Worm (Caenorhabditis elegans) whole organism, L3 larva: ENCODE results near the gene npr-40.

Experiments
- R02D3.7 ChIP-seq: fragments of 150-350 bp; optimal IDR thresholded peaks from 2 replicates; lab custom pipeline; 2014; ENCODE audit warnings: missing biosample characterization, missing genetic modification characterization
- ZK546.5 ChIP-seq: sonication (generic microtip); optimal IDR thresholded peaks from 2 replicates; lab custom pipeline; 2017; ENCODE audit warnings: missing biosample characterization, missing genetic modification characterization
- aly-2 ChIP-seq: fragments of 150-350 bp; optimal IDR thresholded peaks from 2 replicates; lab custom pipeline; 2014; ENCODE audit warnings: missing biosample characterization, missing genetic modification characterization
- ama-1 ChIP-seq: fragments of 150-350 bp; optimal IDR thresholded peaks from 2 replicates; lab custom pipeline; 2018
- ceh-16 ChIP-seq: sonication (generic microtip); optimal IDR thresholded peaks from 2 replicates; lab custom pipeline; 2017; ENCODE audit warnings: missing biosample characterization, missing genetic modification characterization
- ceh-82 ChIP-seq: fragments of 150-350 bp; optimal IDR thresholded peaks from 2 replicates; lab custom pipeline; 2014; ENCODE audit warnings: missing biosample characterization, missing genetic modification characterization
- ceh-9 ChIP-seq: sonication (generic microtip); optimal IDR thresholded peaks from 2 replicates; lab custom pipeline; 2018; ENCODE audit warnings: missing biosample characterization, missing genetic modification characterization
- daf-12 ChIP-seq: fragments of 150-350 bp; optimal IDR thresholded peaks from 2 replicates; lab custom pipeline; 2014; ENCODE audit warnings: missing biosample characterization, missing genetic modification reagents, missing genetic modification characterization
- egl-27 ChIP-seq: sonication (generic microtip); optimal IDR thresholded peaks from 4 replicates; lab custom pipeline; 2017; ENCODE audit warnings: missing biosample characterization, missing genetic modification reagents, missing genetic modification characterization
- egl-5 ChIP-seq: fragments of 150-350 bp; optimal IDR thresholded peaks from 2 replicates; lab custom pipeline; 2017; ENCODE audit warnings: missing biosample characterization, missing genetic modification reagents, missing genetic modification characterization, inconsistent platforms
- elt-1 ChIP-seq: fragments of 150-350 bp; optimal IDR thresholded peaks from 2 replicates; lab custom pipeline; 2014; ENCODE audit warnings: missing biosample characterization, missing genetic modification characterization
- elt-2 ChIP-seq: sonication (generic microtip); optimal IDR thresholded peaks from 2 replicates; lab custom pipeline; 2016; ENCODE audit warnings: missing genetic modification reagents, mild to moderate bottlenecking, missing genetic modification characterization, missing compliant biosample characterization
- elt-3 ChIP-seq, 3 experiments: fragments of 150-350 bp in 1 of 3; sonication (generic microtip) in 2 of 3; optimal IDR thresholded peaks; 2 replicates in 2 of 3; 4 replicates in 1 of 3; lab custom pipeline; 2014 to 2017; ENCODE audit warnings: missing biosample characterization in 3 of 3, missing genetic modification characterization in 3 of 3
- eor-1 ChIP-seq, 2 experiments: fragments of 150-350 bp; optimal IDR thresholded peaks; 2 replicates each; lab custom pipeline; 2014 to 2018; ENCODE audit warnings: missing biosample characterization in 2 of 2, missing genetic modification characterization in 2 of 2
- fkh-10 ChIP-seq: sonication (generic microtip); optimal IDR thresholded peaks from 2 replicates; lab custom pipeline; 2017; ENCODE audit warnings: missing biosample characterization, missing genetic modification reagents, missing genetic modification characterization
- fkh-2 ChIP-seq: fragments of 150-350 bp; optimal IDR thresholded peaks from 2 replicates; lab custom pipeline; 2014; ENCODE audit warnings: missing biosample characterization, missing genetic modification reagents, missing genetic modification characterization
- mdl-1 ChIP-seq: fragments of 150-350 bp; optimal IDR thresholded peaks from 2 replicates; lab custom pipeline; 2014; ENCODE audit warnings: missing biosample characterization, missing genetic modification characterization
- mml-1 ChIP-seq: fragments of 150-350 bp; sonication (generic microtip); optimal IDR thresholded peaks from 3 replicates; lab custom pipeline; 2014; ENCODE audit warnings: missing biosample characterization, missing genetic modification characterization
- nhr-11 ChIP-seq: fragments of 150-350 bp; optimal IDR thresholded peaks from 2 replicates; lab custom pipeline; 2014; ENCODE audit warnings: missing biosample characterization, missing genetic modification characterization
- nhr-237 ChIP-seq: fragments of 150-350 bp; optimal IDR thresholded peaks from 2 replicates; lab custom pipeline; 2014; ENCODE audit warnings: missing biosample characterization, missing genetic modification characterization
- nhr-25 ChIP-seq: sonication (generic microtip); optimal IDR thresholded peaks from 2 replicates; lab custom pipeline; 2017; ENCODE audit warnings: missing biosample characterization, missing genetic modification characterization
- nhr-28 ChIP-seq: fragments of 150-350 bp; optimal IDR thresholded peaks from 2 replicates; lab custom pipeline; 2014; ENCODE audit warnings: missing biosample characterization, missing genetic modification characterization
- pha-4 ChIP-seq: fragments of 150-350 bp; optimal IDR thresholded peaks from 2 replicates; lab custom pipeline; 2014; ENCODE audit warnings: missing biosample characterization, missing genetic modification reagents, missing genetic modification characterization
- pqm-1 ChIP-seq: fragments of 150-350 bp; optimal IDR thresholded peaks from 2 replicates; lab custom pipeline; 2017; ENCODE audit warnings: missing biosample characterization, missing genetic modification characterization, inconsistent platforms
- sea-2 ChIP-seq: fragments of 150-350 bp; sonication (generic microtip); optimal IDR thresholded peaks from 4 replicates; lab custom pipeline; 2014; ENCODE audit warnings: missing biosample characterization, missing genetic modification reagents, missing genetic modification characterization
- snpc-4 ChIP-seq: fragments of 150-350 bp; optimal IDR thresholded peaks from 2 replicates; lab custom pipeline; 2014; ENCODE audit warnings: missing biosample characterization, missing genetic modification characterization
- tbx-2 ChIP-seq: sonication (generic microtip); optimal IDR thresholded peaks from 2 replicates; lab custom pipeline; 2016; ENCODE audit warnings: mild to moderate bottlenecking, missing genetic modification characterization, missing compliant biosample characterization
- unc-39 ChIP-seq: sonication (generic microtip); optimal IDR thresholded peaks from 4 replicates; lab custom pipeline; 2017; ENCODE audit warnings: missing biosample characterization, missing genetic modification characterization
- zag-1 ChIP-seq: fragments of 150-350 bp; optimal IDR thresholded peaks from 2 replicates; lab custom pipeline; 2014; ENCODE audit warnings: missing biosample characterization, missing genetic modification characterization
- ztf-11 ChIP-seq: fragments of 150-350 bp; optimal IDR thresholded peaks from 2 replicates; lab custom pipeline; 2014; ENCODE audit warnings: missing biosample characterization, missing genetic modification characterization
- ztf-4 ChIP-seq: fragments of 150-350 bp; optimal IDR thresholded peaks from 2 replicates; lab custom pipeline; 2014; ENCODE audit warnings: missing biosample characterization, missing genetic modification characterization

npr-40 gene

ce11 chrX:14918538-14918937, at the start of gene npr-40:
npr-40 (plus strand) TSS chrX:14918838.
- TF ChIP-seq ztf-4 (tag; lab: Kevin White, UChicago) = no peak
- no peak for TF ChIP-seq daf-12 (tag; lab: Kevin White, UChicago)
- no peak for TF ChIP-seq elt-3 (tag; optimal IDR thresholded peaks at IDR 0.05; lab: Kevin White, UChicago)
- no peak for TF ChIP-seq egl-27 (tag; lab: Kevin White, UChicago)
- TF ChIP-seq ZK546.5 = no peak
- TF ChIP-seq mdl-1 = no peak

DNA sequence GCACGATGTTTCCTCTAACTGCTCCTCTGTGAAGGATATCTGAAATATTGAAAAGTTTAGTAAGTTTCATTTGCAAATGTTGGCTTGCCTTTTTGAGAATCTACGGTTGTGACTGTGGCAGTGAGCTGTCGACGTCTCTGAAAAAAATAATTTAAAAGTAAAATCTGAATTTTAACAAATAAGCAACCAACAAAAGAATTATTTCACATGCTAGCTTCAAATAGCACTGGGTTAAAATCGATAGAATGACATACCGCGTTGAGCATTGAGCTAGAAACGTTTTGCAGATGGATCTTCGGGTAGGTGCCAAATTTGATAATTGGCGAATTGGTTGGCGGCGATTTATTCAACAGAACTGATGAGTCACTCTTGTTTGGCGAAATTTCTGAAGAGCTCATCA, 46.9 kb upstream of the npr-40 start, which contains the start of gene F31F6.2:
Gene F31F6.2 (minus strand): TSS at position 101 of the 400 bp plus-strand sequence.
- no peak for TF ChIP-seq nhr-28
- no peak for TF ChIP-seq tbx-2 (tag; lab: Kevin White, UChicago)
- TF ChIP-seq sea-2 (GFP tag; lab: Kevin White, UChicago) = no peak
- TF ChIP-seq egl-5 (tag; lab: Kevin White, UChicago) = no peak

DNA sequence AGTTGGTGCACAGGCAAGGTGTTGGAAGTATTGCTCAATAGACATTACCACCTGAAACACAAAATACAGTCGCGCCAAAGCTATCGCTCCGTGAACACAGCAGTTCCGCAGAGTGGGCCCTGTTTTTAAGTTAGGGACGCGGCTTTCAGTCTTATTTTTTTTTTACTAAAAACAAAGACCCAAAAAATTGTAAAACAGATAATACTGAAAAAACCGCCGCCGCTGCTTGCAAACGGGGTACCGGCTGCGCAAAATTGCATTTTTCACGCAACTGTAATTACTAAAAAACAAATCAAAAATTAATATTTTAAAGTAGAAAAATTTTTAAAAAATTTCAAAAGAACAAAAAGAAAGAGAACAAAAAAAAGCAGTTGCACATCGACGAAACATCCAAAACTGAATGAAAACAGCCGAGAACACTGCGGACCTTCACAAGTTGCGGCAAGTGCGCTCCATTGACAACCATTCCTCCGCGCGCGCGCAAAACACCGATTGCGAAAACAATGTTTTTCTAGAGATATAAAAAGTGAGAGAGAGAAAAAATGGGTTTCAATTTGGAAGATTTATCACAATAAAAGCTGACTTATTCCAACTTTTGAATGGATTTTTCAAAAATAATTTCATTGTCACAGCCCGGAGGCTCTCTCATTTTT, 45.7 kb upstream of the npr-40 start, which contains the start of gene F31F6.3:
Gene F31F6.3 (minus strand): TSS at position 51 of the 653 bp plus-strand sequence.
- TF ChIP-seq nhr-25 (no peak), fkh-2 (tag; lab: Kevin White, UChicago) (no peak), elt-3 (tag; optimal IDR thresholded peaks at IDR 0.05; lab: Kevin White, UChicago) (no peak), elt-1 (tag; lab: Kevin White, UChicago) (no peak), nhr-237 (no peak), elt-2 (tag; lab: Kevin White, UChicago) (no peak), ceh-9 (tag; lab: Kevin White, UChicago) (no peak), ceh-82 (tag; lab: Kevin White, UChicago) (no peak), ceh-16 (no peak), egl-27 (tag; lab: Kevin White, UChicago) (no peak), pqm-1 (tag; lab: Kevin White, UChicago) (no peak), nhr-28 (no peak)

- TF ChIP-seq mml-1 (tag; lab: Kevin White, UChicago) = no peak
- TF ChIP-seq mdl-1 = no peak
- no peak for TF ChIP-seq ztf-4 (tag; lab: Kevin White, UChicago)
- peak; percentile 51 for TF ChIP-seq pha-4 (tag; lab: Kevin White, UChicago)
Observed at ce11 chrX:14875668-14876067, 43.0 kb upstream of the npr-40 start, which contains the start of gene sssh-1. sssh-1 (plus strand) TSS chrX:14875968.

DNA sequence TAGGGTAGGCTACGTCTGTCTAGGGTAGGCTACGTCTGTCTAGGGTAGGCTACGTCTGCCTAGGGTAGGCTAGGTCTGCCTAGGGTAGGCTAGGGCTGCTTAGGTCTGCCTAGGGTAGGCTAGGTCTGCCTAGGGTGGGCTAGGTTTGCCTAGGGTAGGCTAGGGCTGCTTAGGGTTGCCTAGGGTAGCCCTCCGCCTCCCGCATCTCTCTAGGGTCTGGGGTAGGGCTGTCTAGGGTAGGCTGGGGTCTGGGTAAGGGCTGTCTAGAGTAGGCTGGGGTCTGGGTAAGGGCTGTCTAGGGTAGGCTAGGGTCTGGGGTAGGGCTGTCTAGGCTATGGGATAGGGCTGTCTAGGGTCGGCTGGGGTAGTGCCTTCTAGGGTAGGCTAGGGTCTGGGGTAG, 40.9 kb upstream of the npr-40 start:
- no peak for TF ChIP-seq unc-39 (tag; lab: Kevin White, UChicago)
- TF ChIP-seq aly-2 (tag; lab: Kevin White, UChicago) = no peak
- no peak for TF ChIP-seq nhr-11 (tag; lab: Kevin White, UChicago)
- TF ChIP-seq ceh-16 = no peak
- no peak for TF ChIP-seq elt-2 (tag; lab: Kevin White, UChicago)
- TF ChIP-seq nhr-237 = no peak
- TF ChIP-seq snpc-4 = no peak
- no peak for TF ChIP-seq ztf-11 (tag; lab: Kevin White, UChicago)
- TF ChIP-seq zag-1 = no peak
- TF ChIP-seq eor-1 (tag; optimal IDR thresholded peaks at IDR 0.05; lab: Kevin White, UChicago) = no peak
- no peak for TF ChIP-seq mml-1 (tag; lab: Kevin White, UChicago)
- TF ChIP-seq elt-3 (tag; optimal IDR thresholded peaks at IDR 0.05; lab: Kevin White, UChicago) = no peak
- no peak for TF ChIP-seq fkh-10 (GFP tag; lab: Kevin White, UChicago)
- TF ChIP-seq ceh-9 (tag; lab: Kevin White, UChicago) = no peak
- no peak for TF ChIP-seq R02D3.7 (tag; lab: Kevin White, UChicago)
- TF ChIP-seq, all 47 proteins: peak for 0

- TF ChIP-seq ama-1 (lab: Kevin White, UChicago) (no peak), elt-2 (tag; lab: Kevin White, UChicago) (no peak)
Observed at ce11 chrX:14881119-14881518, 37.5 kb upstream of the npr-40 start, which contains the start of gene flp-8. flp-8 (plus strand) TSS chrX:14881419.
